Fruit fly (Drosophila melanogaster) whole organism, embryonic: ENCODE results near the gene Ddc.

Experiments used
- CG10267 ChIP-seq: fragments of 200-800 bp; sonication (Bioruptor generic); optimal IDR thresholded peaks from 2 replicates; lab custom pipeline; 2018; ENCODE audit warnings: missing biosample characterization, mild to moderate bottlenecking, missing genetic modification characterization, moderate library complexity
- CG10565 ChIP-seq: fragments of 200-800 bp; sonication (Bioruptor generic); optimal IDR thresholded peaks from 3 replicates; lab custom pipeline; 2016; ENCODE audit warnings: missing biosample characterization, mild to moderate bottlenecking, missing genetic modification characterization
- CG11085 ChIP-seq: fragments of 200-800 bp; sonication (Bioruptor generic); IDR thresholded peaks from 2 replicates; pipeline ENCODE4 v1.3.6; 2022; ENCODE audit warnings: missing biosample characterization, missing genetic modification characterization
- CG12071 ChIP-seq: fragments of 200-800 bp; sonication (Bioruptor generic); optimal IDR thresholded peaks from 3 replicates; lab custom pipeline; 2018; ENCODE audit warnings: missing biosample characterization, mild to moderate bottlenecking, missing genetic modification characterization
- CG14050 ChIP-seq: fragments of 200-800 bp; sonication (Bioruptor generic); IDR thresholded peaks from 3 replicates; pipeline ENCODE4 v1.3.6; 2022; ENCODE audit warnings: missing biosample characterization, missing genetic modification characterization
- CG14710 ChIP-seq: fragments of 200-800 bp; sonication (Bioruptor generic); optimal IDR thresholded peaks from 3 replicates; lab custom pipeline; 2019; ENCODE audit warnings: missing biosample characterization, mild to moderate bottlenecking, missing genetic modification characterization, moderate library complexity
- CG2199 ChIP-seq: fragments of 200-800 bp; sonication (Bioruptor generic); IDR thresholded peaks from 3 replicates; pipeline ENCODE4 v1.3.6; 2022; ENCODE audit warnings: missing biosample characterization, missing genetic modification characterization
- CG2712 ChIP-seq: fragments of 200-800 bp; optimal IDR thresholded peaks from 3 replicates; lab custom pipeline; 2019; ENCODE audit warnings: missing biosample characterization, mild to moderate bottlenecking, missing genetic modification characterization, moderate library complexity
- CG2875 ChIP-seq: fragments of 200-800 bp; sonication (Bioruptor generic); optimal IDR thresholded peaks from 2 replicates; lab custom pipeline; 2017; ENCODE audit warnings: missing biosample characterization, mild to moderate bottlenecking, missing genetic modification characterization, missing genetic modification reagents
- CG30020 ChIP-seq: fragments of 200-800 bp; optimal IDR thresholded peaks from 2 replicates; lab custom pipeline; 2019; ENCODE audit warnings: missing biosample characterization, mild to moderate bottlenecking, missing genetic modification characterization, moderate library complexity
- CG33557 ChIP-seq: fragments of 200-800 bp; sonication (Bioruptor generic); optimal IDR thresholded peaks from 2 replicates; lab custom pipeline; 2019; ENCODE audit warnings: missing biosample characterization, mild to moderate bottlenecking, missing genetic modification characterization, moderate library complexity
- CG34422 ChIP-seq: fragments of 200-800 bp; sonication (Bioruptor generic); IDR thresholded peaks from 3 replicates; pipeline ENCODE4 v1.3.6; 2022; ENCODE audit warnings: missing biosample characterization, missing genetic modification characterization
- CG7271 ChIP-seq: fragments of 200-800 bp; sonication (Bioruptor generic); optimal IDR thresholded peaks from 2 replicates; lab custom pipeline; 2018; ENCODE audit warnings: missing biosample characterization, mild to moderate bottlenecking, missing genetic modification characterization, moderate library complexity
- CG7372 ChIP-seq: fragments of 200-800 bp; sonication (Bioruptor generic); IDR thresholded peaks from 2 replicates; pipeline ENCODE4 v1.3.6; 2022; ENCODE audit warnings: missing biosample characterization, missing genetic modification characterization
- CG7839 ChIP-seq: fragments of 200-800 bp; sonication (Bioruptor generic); optimal IDR thresholded peaks from 3 replicates; lab custom pipeline; 2018; ENCODE audit warnings: missing biosample characterization, mild to moderate bottlenecking, missing genetic modification characterization, moderate library complexity
- CG9609 ChIP-seq: fragments of 200-800 bp; sonication (Bioruptor generic); optimal IDR thresholded peaks from 3 replicates; lab custom pipeline; 2016; ENCODE audit warnings: missing biosample characterization, missing genetic modification characterization
- Deaf1 ChIP-seq: fragments of 200-800 bp; optimal IDR thresholded peaks from 3 replicates; lab custom pipeline; 2019; ENCODE audit warnings: missing biosample characterization, mild to moderate bottlenecking, missing genetic modification characterization, moderate library complexity
- ERR ChIP-seq: fragments of 200-800 bp; sonication (Bioruptor generic); optimal IDR thresholded peaks from 2 replicates; lab custom pipeline; 2016; ENCODE audit warnings: missing biosample characterization, missing genetic modification characterization
- Fer1 ChIP-seq: fragments of 200-800 bp; sonication (Bioruptor generic); optimal IDR thresholded peaks from 2 replicates; lab custom pipeline; 2017; ENCODE audit warnings: missing biosample characterization, mild to moderate bottlenecking, missing genetic modification characterization
- H15 ChIP-seq: fragments of 200-800 bp; sonication (Bioruptor generic); IDR thresholded peaks from 3 replicates; pipeline ENCODE4 v1.3.6; 2022; ENCODE audit warnings: missing biosample characterization, missing genetic modification characterization
- Hmx ChIP-seq: fragments of 200-800 bp; sonication (Bioruptor generic); optimal IDR thresholded peaks from 2 replicates; lab custom pipeline; 2016; ENCODE audit warnings: missing biosample characterization, missing genetic modification characterization
- Max ChIP-seq: fragments of 200-800 bp; sonication (Bioruptor generic); optimal IDR thresholded peaks from 2 replicates; lab custom pipeline; 2016; ENCODE audit warnings: missing biosample characterization, mild to moderate bottlenecking, missing genetic modification characterization
- Nf-YA ChIP-seq: fragments of 200-800 bp; sonication (Bioruptor generic); IDR thresholded peaks from 2 replicates; pipeline ENCODE4 v1.3.6; 2022; ENCODE audit warnings: missing biosample characterization, missing genetic modification characterization
- Ssrp ChIP-seq: fragments of 200-800 bp; sonication (Bioruptor generic); optimal IDR thresholded peaks from 2 replicates; lab custom pipeline; 2018; ENCODE audit warnings: missing biosample characterization, mild to moderate bottlenecking, missing genetic modification characterization, moderate library complexity
- Taf1 ChIP-seq: fragments of 200-800 bp; sonication (Bioruptor generic); IDR thresholded peaks from 2 replicates; pipeline ENCODE4 v1.3.6; 2022; ENCODE audit warnings: missing biosample characterization, missing genetic modification characterization
- Usf ChIP-seq: fragments of 200-800 bp; sonication (Bioruptor generic); optimal IDR thresholded peaks from 2 replicates; lab custom pipeline; 2017; ENCODE audit warnings: missing genotype, missing biosample characterization, missing genetic modification characterization
- Xrp1 ChIP-seq: fragments of 200-800 bp; sonication (Bioruptor generic); IDR thresholded peaks from 2 replicates; pipeline ENCODE4 v1.3.6; 2022; ENCODE audit warnings: missing biosample characterization, missing genetic modification characterization
- amos ChIP-seq: fragments of 200-800 bp; sonication (Bioruptor generic); IDR thresholded peaks from 2 replicates; pipeline ENCODE4 v1.3.6; 2022; ENCODE audit warnings: missing biosample characterization, missing genetic modification characterization; ENCODE audit not compliant: partially characterized antibody
- ash1 ChIP-seq: fragments of 200-800 bp; sonication (Bioruptor generic); optimal IDR thresholded peaks from 2 replicates; lab custom pipeline; 2018; ENCODE audit warnings: missing biosample characterization, mild to moderate bottlenecking, missing genetic modification characterization
- ato ChIP-seq: fragments of 200-800 bp; sonication (Bioruptor generic); IDR thresholded peaks from 2 replicates; pipeline ENCODE4 v1.3.6; 2022; ENCODE audit warnings: missing biosample characterization, missing genetic modification characterization; ENCODE audit not compliant: partially characterized antibody
- bab2 ChIP-seq: fragments of 200-800 bp; sonication (Bioruptor generic); optimal IDR thresholded peaks from 2 replicates; lab custom pipeline; 2016; ENCODE audit warnings: missing biosample characterization, missing genetic modification characterization
- cg ChIP-seq: fragments of 200-800 bp; sonication (Bioruptor generic); optimal IDR thresholded peaks from 3 replicates; lab custom pipeline; 2019; ENCODE audit warnings: missing biosample characterization, mild to moderate bottlenecking, missing genetic modification characterization, moderate library complexity
- dmrt99B ChIP-seq: fragments of 200-800 bp; sonication (Bioruptor generic); optimal IDR thresholded peaks from 2 replicates; lab custom pipeline; 2018; ENCODE audit warnings: missing biosample characterization, mild to moderate bottlenecking, missing genetic modification characterization, moderate library complexity
- eve ChIP-seq, 2 experiments: fragments of >200 bp; optimal IDR thresholded peaks; 2 replicates each; lab custom pipeline; 2017; ENCODE audit warnings: missing biosample characterization in 2 of 2, missing genetic modification characterization in 2 of 2
- ewg ChIP-seq: fragments of 200-800 bp; sonication (Bioruptor generic); optimal IDR thresholded peaks from 3 replicates; lab custom pipeline; 2017; ENCODE audit warnings: mild to moderate bottlenecking, missing biosample characterization, missing genetic modification reagents, missing genetic modification characterization
- exex ChIP-seq: fragments of 200-800 bp; sonication (Bioruptor generic); optimal IDR thresholded peaks from 4 replicates; lab custom pipeline; 2018; ENCODE audit warnings: missing biosample characterization, mild to moderate bottlenecking, missing genetic modification characterization, moderate library complexity
- hth ChIP-seq: fragments of >200 bp; optimal IDR thresholded peaks from 2 replicates; lab custom pipeline; 2017; ENCODE audit warnings: inconsistent platforms
- mld ChIP-seq: fragments of 200-800 bp; sonication (Bioruptor generic); IDR thresholded peaks from 3 replicates; pipeline ENCODE4 v1.3.6; 2022; ENCODE audit warnings: missing biosample characterization, missing genetic modification characterization; ENCODE audit not compliant: partially characterized antibody
- oc ChIP-seq: fragments of 200-800 bp; sonication (Bioruptor generic); optimal IDR thresholded peaks from 2 replicates; lab custom pipeline; 2018; ENCODE audit warnings: missing biosample characterization, mild to moderate bottlenecking, missing genetic modification characterization, moderate library complexity
- phol ChIP-seq: fragments of 200-800 bp; sonication (Bioruptor generic); optimal IDR thresholded peaks from 3 replicates; lab custom pipeline; 2018; ENCODE audit warnings: missing biosample characterization, mild to moderate bottlenecking, missing genetic modification characterization, moderate library complexity
- pros ChIP-seq: fragments of 200-800 bp; sonication (Bioruptor generic); optimal IDR thresholded peaks from 3 replicates; lab custom pipeline; 2019; ENCODE audit warnings: missing biosample characterization, mild to moderate bottlenecking, missing genetic modification characterization, moderate library complexity
- ro ChIP-seq: fragments of 200-800 bp; sonication (Bioruptor generic); IDR thresholded peaks from 2 replicates; pipeline ENCODE4 v1.3.6; 2022; ENCODE audit warnings: missing biosample characterization, missing genetic modification characterization
- row ChIP-seq: fragments of 200-800 bp; sonication (Bioruptor generic); IDR thresholded peaks from 3 replicates; pipeline ENCODE4 v1.3.6; 2022; ENCODE audit warnings: missing biosample characterization, missing genetic modification characterization
- schlank ChIP-seq: fragments of 200-800 bp; sonication (Bioruptor generic); optimal IDR thresholded peaks from 2 replicates; lab custom pipeline; 2018; ENCODE audit warnings: missing biosample characterization, mild to moderate bottlenecking, missing genetic modification characterization
- shn ChIP-seq: fragments of 200-800 bp; sonication (Bioruptor generic); optimal IDR thresholded peaks from 3 replicates; lab custom pipeline; 2016; ENCODE audit warnings: missing biosample characterization, missing genetic modification characterization
- tgo ChIP-seq: fragments of 200-800 bp; sonication (Bioruptor generic); IDR thresholded peaks from 3 replicates; pipeline ENCODE4 v1.3.6; 2022; ENCODE audit warnings: missing biosample characterization, missing genetic modification characterization
- toy ChIP-seq: fragments of 200-800 bp; sonication (Bioruptor generic); IDR thresholded peaks from 2 replicates; pipeline ENCODE4 v1.3.6; 2022; ENCODE audit warnings: missing biosample characterization, missing genetic modification characterization
- twi ChIP-seq: fragments of 200-800 bp; optimal IDR thresholded peaks from 2 replicates; lab custom pipeline; 2019; ENCODE audit warnings: missing biosample characterization, mild to moderate bottlenecking, missing genetic modification characterization, moderate library complexity
- vnd ChIP-seq: fragments of 200-800 bp; sonication (Bioruptor generic); IDR thresholded peaks from 3 replicates; pipeline ENCODE4 v1.3.6; 2022; ENCODE audit warnings: missing biosample characterization, missing genetic modification characterization; ENCODE audit not compliant: partially characterized antibody
- wdn ChIP-seq: fragments of 200-800 bp; sonication (Bioruptor generic); IDR thresholded peaks from 2 replicates; pipeline ENCODE4 v1.3.6; 2022; ENCODE audit warnings: missing biosample characterization, missing genetic modification characterization
- yki ChIP-seq: fragments of >200 bp; optimal IDR thresholded peaks from 3 replicates; lab custom pipeline; 2018

Gene Ddc

DNA sequence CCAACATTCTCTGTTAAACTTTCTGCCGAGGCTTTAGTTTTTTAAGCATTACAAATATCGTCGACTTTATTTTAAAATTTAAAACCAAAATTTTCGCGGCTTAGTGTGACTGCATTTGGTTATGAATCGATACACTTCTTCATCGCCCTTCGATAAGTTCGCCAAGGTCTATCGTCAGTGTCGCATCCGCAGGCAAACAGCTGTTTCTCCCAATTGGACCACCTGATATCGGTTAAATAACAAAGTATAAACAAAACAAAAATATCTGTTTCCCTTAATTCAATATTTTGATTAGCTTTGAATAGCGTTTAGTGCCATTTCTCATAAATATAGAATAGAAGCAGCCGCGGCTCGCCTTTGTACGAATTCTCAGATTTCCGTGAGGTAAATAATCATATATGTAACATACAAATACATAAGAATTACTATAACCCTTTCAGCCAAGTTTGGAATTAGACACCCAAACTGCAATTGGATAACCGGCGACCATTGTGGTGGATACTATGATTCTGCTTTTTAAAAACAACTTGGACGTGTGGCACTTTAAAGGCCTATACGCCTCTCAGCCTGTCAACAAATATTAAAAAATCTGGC, 5.8 kb downstream of the Ddc start, which contains the start of gene CG10561 (continued):
- TF ChIP-seq vnd (GFP tag; lab: Robert Waterston, UW) (peak; percentile 48; the same call in 2 of the 3 replicates), CG14710 (tag; lab: Kevin White, UChicago) (peak; percentile 27), mld (GFP tag; lab: Robert Waterston, UW) (no peak), ash1 (GFP tag; lab: Kevin White, UChicago) (no peak), CG7839 (tag; lab: Kevin White, UChicago) (no peak), CG7271 (tag; lab: Kevin White, UChicago) (no peak), pros (GFP tag; lab: Kevin White, UChicago) (no peak), toy (no peak), bab2 (no peak), CG2712 (tag; lab: Kevin White, UChicago) (no peak), phol (tag; lab: Kevin White, UChicago) (no peak), CG34422 (no peak), exex (tag; lab: Kevin White, UChicago) (no peak), hth (lab: Kevin White, UChicago) (no peak), twi (no peak), tgo (no peak), CG7372 (no peak), ERR (GFP tag; lab: Kevin White, UChicago) (no peak), Max (no peak), Xrp1 (GFP tag; lab: Robert Waterston, UW) (no peak), CG12071 (GFP tag; lab: Kevin White, UChicago) (no peak), CG30020 (tag; lab: Kevin White, UChicago) (no peak), Deaf1 (tag; lab: Kevin White, UChicago) (no peak), ewg (no peak), row (GFP tag; lab: Robert Waterston, UW) (no peak), CG2875 (GFP tag; lab: Kevin White, UChicago) (no peak), schlank (tag; lab: Kevin White, UChicago) (no peak), CG11085 (GFP tag; lab: Robert Waterston, UW) (no peak), Usf (GFP tag; lab: Kevin White, UChicago) (no peak), wdn (GFP tag; lab: Robert Waterston, UW) (no peak), CG33557 (GFP tag; lab: Kevin White, UChicago) (no peak), CG10267 (peak; percentile 15), Hmx (GFP tag; lab: Kevin White, UChicago) (no peak), ato (peak; percentile 69), Taf1 (GFP tag; lab: Robert Waterston, UW) (no peak), Nf-YA (no peak), amos (GFP tag; lab: Robert Waterston, UW) (peak; percentile 62; the same call in 1 of the 2 replicates), ro (GFP tag; lab: Robert Waterston, UW) (no peak), yki (no peak), shn (GFP tag; lab: Kevin White, UChicago) (no peak), CG9609 (GFP tag; lab: Kevin White, UChicago) (no peak), cg (no peak), CG14050 (GFP tag; lab: Robert Waterston, UW) (no peak), eve (GFP tag; optimal IDR thresholded peaks at IDR 0.05; lab: Kevin White, UChicago) (no peak), CG10565 (GFP tag; lab: Kevin White, UChicago) (no peak), Fer1 (GFP tag; lab: Kevin White, UChicago) (no peak), oc (tag; lab: Kevin White, UChicago) (no peak), Ssrp (tag; lab: Kevin White, UChicago) (no peak), H15 (GFP tag; lab: Robert Waterston, UW) (no peak), CG2199 (GFP tag; lab: Robert Waterston, UW) (no peak), dmrt99B (tag; lab: Kevin White, UChicago) (no peak)
